Fruit fly (Drosophila melanogaster) whole organism, pupa: ENCODE data around the gene Noa36.

Source experiments
- CG10348 ChIP-seq: fragments of 200-800 bp; sonication (Bioruptor generic); IDR thresholded peaks from 2 replicates; pipeline ENCODE4 v1.3.6; 2022; ENCODE audit warnings: missing biosample characterization, missing genetic modification characterization
- CG12605 ChIP-seq: fragments of 200-800 bp; sonication (Bioruptor generic); IDR thresholded peaks from 2 replicates; pipeline ENCODE4 v1.3.6; 2022; ENCODE audit warnings: missing biosample characterization, missing genetic modification characterization
- CG13204 ChIP-seq: fragments of 200-800 bp; sonication (Bioruptor generic); optimal IDR thresholded peaks from 2 replicates; lab custom pipeline; 2018; ENCODE audit warnings: missing biosample characterization, mild to moderate bottlenecking, missing genetic modification characterization, moderate library complexity
- CG14655 ChIP-seq: fragments of 200-800 bp; sonication (Bioruptor generic); optimal IDR thresholded peaks from 3 replicates; lab custom pipeline; 2017; ENCODE audit warnings: mild to moderate bottlenecking, missing biosample characterization, missing genetic modification reagents, missing genetic modification characterization
- CG15710 ChIP-seq: fragments of 200-800 bp; sonication (Bioruptor generic); optimal IDR thresholded peaks from 2 replicates; lab custom pipeline; 2018; ENCODE audit warnings: missing biosample characterization, mild to moderate bottlenecking, missing genetic modification characterization, moderate library complexity
- CG17806 ChIP-seq: fragments of 200-800 bp; sonication (Bioruptor generic); optimal IDR thresholded peaks from 2 replicates; lab custom pipeline; 2018; ENCODE audit warnings: missing biosample characterization, mild to moderate bottlenecking, missing genetic modification characterization, moderate library complexity
- CG32121 ChIP-seq: fragments of 200-800 bp; sonication (Bioruptor generic); IDR thresholded peaks from 2 replicates; pipeline ENCODE4 v1.3.6; 2022; ENCODE audit warnings: missing biosample characterization, missing genetic modification characterization
- CG34367 ChIP-seq: fragments of 200-800 bp; sonication (Bioruptor generic); optimal IDR thresholded peaks from 2 replicates; lab custom pipeline; 2018; ENCODE audit warnings: missing biosample characterization, mild to moderate bottlenecking, missing genetic modification characterization
- CG4496 ChIP-seq: fragments of 200-800 bp; sonication (Bioruptor generic); IDR thresholded peaks from 3 replicates; pipeline ENCODE4 v1.3.6; 2022; ENCODE audit warnings: missing biosample characterization, missing genetic modification characterization
- CG8159 ChIP-seq: fragments of 200-800 bp; sonication (Bioruptor generic); optimal IDR thresholded peaks from 3 replicates; lab custom pipeline; 2018; ENCODE audit warnings: missing biosample characterization, mild to moderate bottlenecking, missing genetic modification characterization, moderate library complexity
- CG8301 ChIP-seq: fragments of 200-800 bp; sonication (Bioruptor generic); optimal IDR thresholded peaks from 2 replicates; lab custom pipeline; 2018; ENCODE audit warnings: missing biosample characterization, mild to moderate bottlenecking, missing genetic modification characterization
- CG9948 ChIP-seq: fragments of 200-800 bp; sonication (Bioruptor generic); optimal IDR thresholded peaks from 2 replicates; lab custom pipeline; 2018; ENCODE audit warnings: missing biosample characterization, mild to moderate bottlenecking, missing genetic modification characterization, moderate library complexity
- D1 ChIP-seq: fragments of 200-800 bp; sonication (Bioruptor generic); optimal IDR thresholded peaks from 2 replicates; lab custom pipeline; 2018; ENCODE audit warnings: missing biosample characterization, mild to moderate bottlenecking, missing genetic modification characterization, moderate library complexity
- EcR ChIP-seq: fragments of 200-800 bp; sonication (Bioruptor generic); optimal IDR thresholded peaks from 3 replicates; lab custom pipeline; 2019; ENCODE audit warnings: missing biosample characterization, missing genetic modification characterization, mild to moderate bottlenecking, moderate library complexity, missing genetic modification reagents
- Ets98B ChIP-seq: fragments of 200-800 bp; sonication (Bioruptor generic); IDR thresholded peaks from 2 replicates; pipeline ENCODE4 v1.3.6; 2022; ENCODE audit warnings: missing biosample characterization, missing genetic modification characterization
- Pif1A ChIP-seq: fragments of 200-800 bp; sonication (Bioruptor generic); optimal IDR thresholded peaks from 3 replicates; lab custom pipeline; 2016; ENCODE audit warnings: missing biosample characterization, missing genetic modification characterization
- Pif1B ChIP-seq: fragments of 200-800 bp; sonication (Bioruptor generic); optimal IDR thresholded peaks from 3 replicates; lab custom pipeline; 2016; ENCODE audit warnings: missing biosample characterization, missing genetic modification characterization
- Snoo ChIP-seq: fragments of 200-800 bp; sonication (Bioruptor generic); optimal IDR thresholded peaks from 3 replicates; lab custom pipeline; 2017; ENCODE audit warnings: missing biosample characterization, mild to moderate bottlenecking, missing genetic modification characterization, inconsistent platforms
- fd96Ca ChIP-seq: fragments of 200-800 bp; sonication (Bioruptor generic); IDR thresholded peaks from 3 replicates; pipeline ENCODE4 v1.3.6; 2022; ENCODE audit warnings: missing biosample characterization, missing genetic modification characterization
- gl ChIP-seq: fragments of 200-800 bp; sonication (Bioruptor generic); optimal IDR thresholded peaks from 2 replicates; lab custom pipeline; 2018; ENCODE audit warnings: missing biosample characterization, mild to moderate bottlenecking, missing genetic modification characterization
- rn ChIP-seq: fragments of 200-800 bp; sonication (Bioruptor generic); IDR thresholded peaks from 2 replicates; pipeline ENCODE4 v1.3.6; 2022; ENCODE audit warnings: missing biosample characterization, missing genetic modification characterization

Noa36 gene

DNA sequence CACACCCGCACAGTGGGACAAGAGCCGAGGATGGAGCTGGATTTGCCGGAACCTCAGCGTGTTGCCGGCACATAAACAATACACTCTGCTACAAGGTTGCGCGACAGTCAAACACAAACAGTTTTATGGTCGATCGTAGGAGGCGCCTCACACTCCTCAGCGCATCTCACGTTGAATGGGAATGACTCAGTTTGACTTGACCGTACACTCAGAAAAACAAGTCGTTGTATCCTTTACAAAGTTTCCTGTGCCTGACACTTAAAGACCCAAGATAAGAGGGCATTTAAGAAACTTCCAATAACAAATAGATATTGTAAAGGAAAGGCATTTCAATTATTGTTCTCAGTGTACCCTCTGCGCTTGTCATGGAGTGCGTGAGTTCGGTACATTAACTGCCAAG, 32.7 kb upstream of the Noa36 start:
- TF ChIP-seq CG12605: 0 out of 2 replicates have a peak, but pooled peaks have one; percentile 24
- TF ChIP-seq CG4496 (GFP tag; lab: Robert Waterston, UW): peak; percentile 76
- peak; percentile 50 for TF ChIP-seq CG17806
- TF ChIP-seq Snoo (tag; lab: Kevin White, UChicago): no peak
- TF ChIP-seq CG34367 (tag; lab: Kevin White, UChicago): peak; percentile 8
- TF ChIP-seq Pif1B: no peak
- peak; percentile 20 for TF ChIP-seq Pif1A
- TF ChIP-seq Ets98B (GFP tag; lab: Robert Waterston, UW): peak; percentile 61
- peak; percentile 33 for TF ChIP-seq CG9948 (tag; lab: Kevin White, UChicago)
- peak; percentile 55; the same call in 1 of the 2 replicates for TF ChIP-seq CG32121 (GFP tag; lab: Robert Waterston, UW)
- peak; percentile 55 for TF ChIP-seq CG8301 (tag; lab: Kevin White, UChicago)
- TF ChIP-seq gl: no peak
- TF ChIP-seq fd96Ca (GFP tag; lab: Robert Waterston, UW): peak; percentile 77
- TF ChIP-seq CG14655: peak; percentile 64
- no peak for TF ChIP-seq CG10348
- TF ChIP-seq CG15710: no peak
- TF ChIP-seq EcR (GFP tag; lab: Kevin White, UChicago): no peak
- TF ChIP-seq CG8159 (tag; lab: Kevin White, UChicago): peak; percentile 51
- peak; percentile 43; the same call in 1 of the 2 replicates for TF ChIP-seq rn (GFP tag; lab: Robert Waterston, UW)
- TF ChIP-seq D1 (tag; lab: Kevin White, UChicago): no peak
- no peak for TF ChIP-seq CG13204

DNA sequence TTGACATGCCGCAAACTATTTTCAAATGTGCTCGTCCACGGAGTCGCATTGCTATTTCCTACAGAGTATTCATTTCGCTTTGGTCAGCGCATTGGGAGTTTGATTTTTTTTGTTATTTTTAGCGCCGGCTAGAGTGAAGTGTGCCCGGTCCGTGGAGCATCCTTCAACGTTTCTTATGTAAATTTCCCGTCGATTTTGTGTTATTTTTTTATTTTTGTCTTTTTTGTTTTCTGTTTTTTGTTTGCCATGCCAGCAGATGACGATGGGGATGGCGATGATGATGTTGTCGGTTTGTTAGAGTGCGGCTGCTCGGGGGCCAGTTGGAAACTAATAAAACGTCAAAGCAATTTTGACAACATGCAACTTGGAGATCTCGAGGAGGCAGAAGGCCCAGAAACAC, 31.8 kb upstream of the Noa36 start:
- TF ChIP-seq Ets98B (GFP tag; lab: Robert Waterston, UW): no peak
- TF ChIP-seq CG32121 (GFP tag; lab: Robert Waterston, UW): peak; percentile 45; the same call in 1 of the 2 replicates

DNA sequence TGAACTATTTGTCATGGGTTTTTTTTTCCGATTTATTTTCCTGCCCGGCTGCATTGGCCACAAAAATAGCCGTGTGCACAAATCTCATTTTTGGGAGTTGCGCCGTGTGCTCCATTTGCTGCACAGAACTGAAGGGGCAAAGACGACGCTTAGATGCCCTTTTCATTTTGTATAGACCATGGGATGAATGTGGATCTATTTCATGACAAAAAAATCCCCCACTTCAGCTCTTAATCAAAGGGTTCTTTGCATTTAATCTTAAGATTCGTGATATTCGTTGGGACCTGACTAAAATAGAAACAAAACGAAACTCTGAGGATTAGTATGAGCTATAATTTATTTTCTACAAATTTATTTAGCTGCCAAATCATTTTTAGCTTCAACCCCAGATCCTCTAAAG, 31.0 kb upstream of the Noa36 start:
- TF ChIP-seq Ets98B (GFP tag; lab: Robert Waterston, UW): no peak
- TF ChIP-seq Snoo (tag; lab: Kevin White, UChicago): no peak
- peak; percentile 37 for TF ChIP-seq CG14655
- no peak for TF ChIP-seq CG4496 (GFP tag; lab: Robert Waterston, UW)
- peak; percentile 26 for TF ChIP-seq CG8301 (tag; lab: Kevin White, UChicago)
- TF ChIP-seq CG17806: no peak
- no peak for TF ChIP-seq CG12605
- TF ChIP-seq CG10348: no peak
- TF ChIP-seq CG34367 (tag; lab: Kevin White, UChicago): no peak

DNA sequence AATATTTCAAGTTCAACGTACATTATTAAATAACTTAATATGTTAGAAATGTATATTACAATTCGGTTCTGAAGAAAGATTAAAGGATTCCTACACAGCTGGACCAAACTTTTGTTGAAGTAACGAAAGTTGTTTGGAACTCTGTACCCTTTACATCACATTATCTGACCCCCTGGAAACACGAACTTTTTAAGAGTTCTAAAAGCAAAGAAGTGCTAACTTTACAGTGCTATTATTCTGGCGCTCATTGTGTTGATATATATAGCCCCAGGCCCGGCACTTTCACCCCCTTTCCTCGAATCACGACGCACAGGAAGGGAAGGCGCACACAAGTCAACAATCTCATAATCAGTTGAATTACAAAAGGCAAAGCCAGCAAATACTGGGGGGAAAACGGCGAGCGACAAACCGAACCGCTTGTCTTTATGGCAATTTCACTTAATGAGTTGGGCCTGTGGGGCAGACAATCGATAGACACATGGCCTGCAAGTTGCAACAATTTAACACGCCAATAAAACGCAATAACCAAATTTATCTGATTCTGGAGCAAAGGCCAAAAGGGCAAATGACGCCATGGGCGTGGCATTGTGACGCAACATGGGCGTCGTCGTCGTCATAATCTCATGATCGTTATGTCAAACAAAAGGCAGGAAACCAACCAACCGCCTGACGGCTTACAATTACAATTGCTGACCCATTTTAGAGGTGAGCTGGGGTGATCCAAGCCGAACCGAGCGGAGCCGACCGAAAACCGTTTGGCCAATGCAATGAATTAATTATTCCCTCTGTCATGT, 30.3 kb upstream of the Noa36 start:
- TF ChIP-seq CG15710 (peak; percentile 51), CG8159 (tag; lab: Kevin White, UChicago) (peak; percentile 64), CG4496 (GFP tag; lab: Robert Waterston, UW) (peak; percentile 48; the same call in 1 of the 3 replicates), rn (GFP tag; lab: Robert Waterston, UW) (no peak), Ets98B (GFP tag; lab: Robert Waterston, UW) (peak; percentile 40), CG14655 (peak; percentile 56), EcR (GFP tag; lab: Kevin White, UChicago) (peak; percentile 83), CG34367 (tag; lab: Kevin White, UChicago) (no peak), Pif1B (peak; percentile 31), CG13204 (peak; percentile 19), CG8301 (tag; lab: Kevin White, UChicago) (peak; percentile 21), gl (no peak), CG17806 (no peak), D1 (tag; lab: Kevin White, UChicago) (no peak), fd96Ca (GFP tag; lab: Robert Waterston, UW) (no peak; the same call in 1 of the 3 replicates), CG32121 (GFP tag; lab: Robert Waterston, UW) (no peak), CG12605 (no peak), Snoo (tag; lab: Kevin White, UChicago) (peak; percentile 31), CG9948 (tag; lab: Kevin White, UChicago) (peak; percentile 13), CG10348 (no peak), Pif1A (peak; percentile 47)

DNA sequence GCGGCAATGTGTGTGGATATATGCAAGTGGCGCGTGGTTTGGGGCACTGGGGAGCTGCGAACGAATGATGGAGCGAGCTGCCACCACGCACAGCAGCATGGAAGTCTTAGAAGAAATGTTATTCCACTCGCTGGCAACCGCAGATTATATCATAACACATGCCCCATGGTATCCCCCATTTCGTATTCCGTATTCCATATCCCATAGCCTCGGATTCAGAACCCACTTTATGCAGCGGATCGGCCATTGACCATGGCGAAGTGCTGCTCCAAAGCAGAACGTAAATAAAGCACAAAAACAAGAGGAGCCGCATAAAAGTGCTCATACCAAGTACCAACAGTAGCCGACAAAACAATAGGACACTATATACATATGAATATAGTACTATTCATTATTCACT, 29.6 kb upstream of the Noa36 start:
- TF ChIP-seq fd96Ca (GFP tag; lab: Robert Waterston, UW): no peak
- peak; percentile 56 for TF ChIP-seq EcR (GFP tag; lab: Kevin White, UChicago)
- TF ChIP-seq CG13204: no peak
- TF ChIP-seq CG10348: no peak

DNA sequence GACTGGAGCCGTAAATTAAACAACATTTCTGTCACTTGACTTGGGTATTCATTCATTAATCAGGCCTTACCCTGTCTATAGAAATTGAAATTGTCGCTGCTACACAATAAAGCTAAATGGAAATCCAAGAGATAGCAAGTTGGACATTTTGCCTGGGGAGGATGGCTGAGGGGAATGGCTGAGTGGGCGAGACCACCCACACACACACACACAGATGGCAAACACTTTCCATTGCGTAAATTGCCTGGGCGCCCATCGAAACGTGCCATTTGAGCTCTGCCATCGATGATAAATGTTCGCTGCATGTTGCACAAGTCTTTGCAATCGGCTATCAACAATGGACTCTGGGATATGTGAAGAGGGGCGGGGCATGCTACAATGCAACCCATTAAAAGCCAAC, 28.2 kb upstream of the Noa36 start:
- TF ChIP-seq CG12605 (no peak), rn (GFP tag; lab: Robert Waterston, UW) (no peak), Pif1A (no peak), CG8159 (tag; lab: Kevin White, UChicago) (no peak), Pif1B (no peak), Snoo (tag; lab: Kevin White, UChicago) (no peak), CG15710 (no peak), CG17806 (no peak), EcR (GFP tag; lab: Kevin White, UChicago) (no peak), CG14655 (no peak), fd96Ca (GFP tag; lab: Robert Waterston, UW) (no peak), CG32121 (GFP tag; lab: Robert Waterston, UW) (no peak), CG13204 (no peak), gl (no peak), D1 (tag; lab: Kevin White, UChicago) (no peak), Ets98B (GFP tag; lab: Robert Waterston, UW) (no peak), CG10348 (no peak), CG8301 (tag; lab: Kevin White, UChicago) (no peak), CG34367 (tag; lab: Kevin White, UChicago) (no peak), CG4496 (GFP tag; lab: Robert Waterston, UW) (no peak)
